Worm (Caenorhabditis elegans) whole organism, young adult: ENCODE results near the gene pals-18.
"Not testable (repeated sequence)": the region's sequence is repeated elsewhere in the genome, so short reads cannot be mapped to it uniquely, and the experiment has no call there.

Experiments used
- B0336.3 ChIP-seq: fragments of 200-800 bp; sonication (Bioruptor generic); IDR thresholded peaks from 2 replicates; pipeline ENCODE4 v1.3.6; 2022; ENCODE audit warnings: missing genetic modification characterization, missing compliant biosample characterization
- F23B12.7 ChIP-seq: sonication (generic microtip); optimal IDR thresholded peaks from 2 replicates; lab custom pipeline; 2017; ENCODE audit warnings: missing genetic modification characterization, mild to moderate bottlenecking, missing compliant biosample characterization, antibody characterized with exemption, moderate library complexity; ENCODE audit not compliant: insufficient read depth
- F33H1.4 ChIP-seq: fragments of 200-800 bp; sonication (Bioruptor generic); IDR thresholded peaks from 2 replicates; pipeline ENCODE4 v1.3.6; 2022; ENCODE audit warnings: missing genetic modification reagents, missing genetic modification characterization, missing compliant biosample characterization
- F57C9.4 ChIP-seq: sonication (generic microtip); optimal IDR thresholded peaks from 2 replicates; lab custom pipeline; 2017; ENCODE audit warnings: mild to moderate bottlenecking, missing genetic modification characterization, missing compliant biosample characterization
- T26A5.8 ChIP-seq: sonication (generic microtip); optimal IDR thresholded peaks from 2 replicates; lab custom pipeline; 2016; ENCODE audit warnings: missing genetic modification characterization, missing compliant biosample characterization
- atf-7 ChIP-seq: sonication (generic microtip); optimal IDR thresholded peaks from 2 replicates; lab custom pipeline; 2017; ENCODE audit warnings: mild to moderate bottlenecking, missing genetic modification characterization, missing compliant biosample characterization
- athp-1 ChIP-seq: sonication (generic microtip); optimal IDR thresholded peaks from 2 replicates; lab custom pipeline; 2017; ENCODE audit warnings: mild to moderate bottlenecking, missing genetic modification characterization, missing compliant biosample characterization
- attf-3 ChIP-seq: fragments of 200-800 bp; sonication (Bioruptor generic); conservative IDR thresholded peaks from 2 replicates; pipeline ENCODE4 v1.3.6; 2022; ENCODE audit warnings: missing genetic modification reagents, missing genetic modification characterization, missing compliant biosample characterization
- bed-2 ChIP-seq: fragments of 200-800 bp; sonication (Bioruptor generic); IDR thresholded peaks from 2 replicates; pipeline ENCODE4 v1.3.6; 2022; ENCODE audit warnings: missing genetic modification reagents, missing genetic modification characterization, missing compliant biosample characterization
- cebp-2 ChIP-seq: fragments of 200-800 bp; sonication (Bioruptor generic); IDR thresholded peaks from 2 replicates; pipeline ENCODE4 v1.3.6; 2022; ENCODE audit warnings: missing genetic modification characterization, missing compliant biosample characterization
- dpff-1 ChIP-seq: sonication (generic microtip); optimal IDR thresholded peaks from 2 replicates; lab custom pipeline; 2017; ENCODE audit warnings: mild to moderate bottlenecking, missing genetic modification characterization, missing compliant biosample characterization
- dpl-1 ChIP-seq: fragments of 150-350 bp; optimal IDR thresholded peaks from 2 replicates; lab custom pipeline; 2014; ENCODE audit warnings: missing biosample characterization, missing genetic modification reagents, missing genetic modification characterization
- efl-1 ChIP-seq: fragments of 150-350 bp; optimal IDR thresholded peaks from 2 replicates; lab custom pipeline; 2014; ENCODE audit warnings: missing biosample characterization, missing genetic modification reagents, missing genetic modification characterization
- egrh-3 ChIP-seq: fragments of 200-800 bp; sonication (Bioruptor generic); IDR thresholded peaks from 2 replicates; pipeline ENCODE4 v1.3.6; 2022; ENCODE audit warnings: missing genetic modification reagents, missing genetic modification characterization, missing compliant biosample characterization
- gei-17 ChIP-seq: fragments of 200-800 bp; sonication (Bioruptor generic); optimal IDR thresholded peaks from 2 replicates; lab custom pipeline; 2018; ENCODE audit warnings: mild to moderate bottlenecking, missing genetic modification characterization, missing compliant biosample characterization
- lag-1 ChIP-seq: fragments of 200-800 bp; sonication (Bioruptor generic); IDR thresholded peaks from 2 replicates; pipeline ENCODE4 v1.3.6; 2022; ENCODE audit warnings: missing genetic modification reagents, missing genetic modification characterization, missing compliant biosample characterization
- nfya-2 ChIP-seq: fragments of 200-800 bp; sonication (Bioruptor generic); IDR thresholded peaks from 2 replicates; pipeline ENCODE4 v1.3.6; 2022; ENCODE audit warnings: missing genetic modification reagents, missing genetic modification characterization, missing compliant biosample characterization
- nhr-80 ChIP-seq: sonication (generic microtip); optimal IDR thresholded peaks from 2 replicates; lab custom pipeline; 2016; ENCODE audit warnings: missing genetic modification characterization, missing compliant biosample characterization
- nhr-90 ChIP-seq: sonication (generic microtip); optimal IDR thresholded peaks from 2 replicates; lab custom pipeline; 2016; ENCODE audit warnings: missing genotype, mild to moderate bottlenecking, missing genetic modification characterization, missing compliant biosample characterization
- snpc-1.1 ChIP-seq: sonication (generic microtip); optimal IDR thresholded peaks from 2 replicates; lab custom pipeline; 2017; ENCODE audit warnings: missing genetic modification characterization, mild to moderate bottlenecking, missing compliant biosample characterization, antibody characterized with exemption, moderate library complexity, missing genotype, missing genetic modification reagents; ENCODE audit not compliant: insufficient read depth
- sptf-2 ChIP-seq: fragments of 200-800 bp; sonication (Bioruptor generic); optimal IDR thresholded peaks from 2 replicates; lab custom pipeline; 2018; ENCODE audit warnings: mild to moderate bottlenecking, missing genetic modification characterization, missing compliant biosample characterization
- tbx-9 ChIP-seq: sonication (generic microtip); optimal IDR thresholded peaks from 2 replicates; lab custom pipeline; 2016; ENCODE audit warnings: borderline replicate concordance, missing genetic modification characterization, inconsistent platforms, missing compliant biosample characterization
- zfh-2 ChIP-seq: fragments of 200-800 bp; sonication (Bioruptor generic); conservative IDR thresholded peaks from 2 replicates; pipeline ENCODE4 v1.3.6; 2022; ENCODE audit warnings: missing genetic modification reagents, missing genetic modification characterization, missing compliant biosample characterization

The pals-18 gene

ce11 chrIII:1377903-1378302 is 25.3 kb upstream of the pals-18 start, which contains the start of gene pals-40:
Gene pals-40, minus strand, starts transcription at chrIII:1378003.
- TF ChIP-seq bed-2 (GFP tag; lab: Robert Waterston, UW); B0336.3; F57C9.4 (tag; lab: Kevin White, UChicago): not testable (repeated sequence)

- 0 out of 2 replicates have a peak, but pooled peaks have one; percentile 8 for TF ChIP-seq cebp-2 (GFP tag; lab: Robert Waterston, UW)
- TF ChIP-seq snpc-1.1 (tag; lab: Kevin White, UChicago): no peak
- no peak for TF ChIP-seq egrh-3 (GFP tag; lab: Robert Waterston, UW)
Observed at ce11 chrIII:1380535-1381274, 22.5 kb upstream of the pals-18 start, which contains the start of the genes pals-21 and Y82E9BR.6. Gene pals-21, minus strand, starts transcription at chrIII:1380635. Gene Y82E9BR.6, plus strand, starts transcription at chrIII:1381224.

ce11 chrIII:1383483-1383882 is 19.7 kb upstream of the pals-18 start:
- TF ChIP-seq F23B12.7 (tag; lab: Kevin White, UChicago) (no peak), attf-3 (GFP tag; lab: Robert Waterston, UW) (no peak), lag-1 (GFP tag; lab: Robert Waterston, UW) (no peak), sptf-2 (GFP tag; lab: Kevin White, UChicago) (no peak), gei-17 (GFP tag; lab: Kevin White, UChicago) (no peak), T26A5.8 (tag; lab: Kevin White, UChicago) (no peak)
- TF ChIP-seq, all 124 proteins: peak for 0

- TF ChIP-seq atf-7 (tag; lab: Kevin White, UChicago) (no peak), dpl-1 (GFP tag; lab: Kevin White, UChicago) (no peak), nhr-80 (tag; lab: Kevin White, UChicago) (peak; percentile 72)
Observed at ce11 chrIII:1384092-1384491, 19.1 kb upstream of the pals-18 start, which contains the start of the genes fbxa-138 and Y82E9BR.5. Gene fbxa-138, minus strand, starts transcription at chrIII:1384252. Gene Y82E9BR.5, plus strand, starts transcription at chrIII:1384370.

- TF ChIP-seq nhr-80 (tag; lab: Kevin White, UChicago): peak; percentile 20
- TF ChIP-seq sptf-2 (GFP tag; lab: Kevin White, UChicago): no peak
Observed at ce11 chrIII:1384694-1385093, 18.5 kb upstream of the pals-18 start.

- TF ChIP-seq cebp-2 (GFP tag; lab: Robert Waterston, UW): no peak
- TF ChIP-seq athp-1: no peak
- no peak for TF ChIP-seq dpff-1
- TF ChIP-seq egrh-3 (GFP tag; lab: Robert Waterston, UW): no peak
- TF ChIP-seq nfya-2: no peak
- peak; percentile 48 for TF ChIP-seq nhr-80 (tag; lab: Kevin White, UChicago)
- TF ChIP-seq efl-1 (GFP tag; lab: Kevin White, UChicago): no peak
- no peak for TF ChIP-seq nhr-90 (tag; lab: Kevin White, UChicago)
- no peak for TF ChIP-seq zfh-2 (GFP tag; lab: Robert Waterston, UW)
Observed at ce11 chrIII:1388274-1389058, 14.7 kb upstream of the pals-18 start, which contains the start of gene pals-20. Gene pals-20, minus strand, starts transcription at chrIII:1388324.

ce11 chrIII:1389988-1390387 is 13.2 kb upstream of the pals-18 start:
- TF ChIP-seq F33H1.4 (GFP tag; lab: Robert Waterston, UW) (no peak), sptf-2 (GFP tag; lab: Kevin White, UChicago) (no peak), tbx-9 (tag; lab: Kevin White, UChicago) (no peak), nhr-80 (tag; lab: Kevin White, UChicago) (peak; percentile 78)
